Worm (Caenorhabditis elegans) whole organism, mixed stage, embryonic: Measurements from ENCODE around the gene nlp-71.

ENCODE experiments used
- M03D4.4 ChIP-seq: sonication (generic microtip); optimal IDR thresholded peaks from 2 replicates; lab custom pipeline; 2017; ENCODE audit warnings: mild to moderate bottlenecking, missing genetic modification characterization, missing compliant biosample characterization
- bed-3 ChIP-seq: fragments of 200-800 bp; sonication (Bioruptor generic); optimal IDR thresholded peaks from 3 replicates; lab custom pipeline; 2018; ENCODE audit warnings: mild to moderate bottlenecking, missing genetic modification characterization, moderate library complexity, missing compliant biosample characterization
- blmp-1 ChIP-seq: fragments of 150-350 bp; optimal IDR thresholded peaks from 2 replicates; lab custom pipeline; 2014; ENCODE audit warnings: missing biosample characterization, missing genetic modification characterization
- ceh-39 ChIP-seq: fragments of 150-350 bp; optimal IDR thresholded peaks from 2 replicates; lab custom pipeline; 2014; ENCODE audit warnings: missing biosample characterization, missing genetic modification characterization
- ceh-83 ChIP-seq: fragments of 200-800 bp; sonication (Bioruptor generic); optimal IDR thresholded peaks from 2 replicates; lab custom pipeline; 2018; ENCODE audit warnings: mild to moderate bottlenecking, missing genetic modification characterization, missing compliant biosample characterization
- ces-1 ChIP-seq: fragments of 150-350 bp; optimal IDR thresholded peaks from 2 replicates; lab custom pipeline; 2014; ENCODE audit warnings: missing biosample characterization, missing genetic modification reagents, missing genetic modification characterization
- cnd-1 ChIP-seq: fragments of 200-800 bp; sonication (Bioruptor generic); optimal IDR thresholded peaks from 2 replicates; lab custom pipeline; 2018; ENCODE audit warnings: mild to moderate bottlenecking, missing genetic modification characterization, missing compliant biosample characterization
- drap-1 ChIP-seq: fragments of 200-800 bp; sonication (Bioruptor generic); optimal IDR thresholded peaks from 3 replicates; lab custom pipeline; 2018; ENCODE audit warnings: mild to moderate bottlenecking, missing genetic modification characterization, missing compliant biosample characterization
- elt-1 ChIP-seq: sonication (generic microtip); optimal IDR thresholded peaks from 2 replicates; lab custom pipeline; 2017; ENCODE audit warnings: missing genetic modification characterization, mild to moderate bottlenecking, missing compliant biosample characterization, antibody characterized with exemption, moderate library complexity, borderline replicate concordance; ENCODE audit not compliant: insufficient read depth
- elt-3 ChIP-seq: fragments of 150-350 bp; optimal IDR thresholded peaks from 2 replicates; lab custom pipeline; 2014; ENCODE audit warnings: missing biosample characterization, missing genetic modification characterization
- ham-2 ChIP-seq: fragments of 200-800 bp; sonication (Bioruptor generic); optimal IDR thresholded peaks from 2 replicates; lab custom pipeline; 2018; ENCODE audit warnings: mild to moderate bottlenecking, missing genetic modification characterization, missing compliant biosample characterization
- hlh-1 ChIP-seq: fragments of 150-350 bp; optimal IDR thresholded peaks from 2 replicates; lab custom pipeline; 2014; ENCODE audit warnings: missing biosample characterization, missing genetic modification reagents, missing genetic modification characterization
- lin-13 ChIP-seq: fragments of 150-350 bp; optimal IDR thresholded peaks from 2 replicates; lab custom pipeline; 2014; ENCODE audit warnings: missing biosample characterization, missing genetic modification characterization
- lin-32 ChIP-seq: fragments of 200-800 bp; sonication (Bioruptor generic); optimal IDR thresholded peaks from 2 replicates; lab custom pipeline; 2018; ENCODE audit warnings: mild to moderate bottlenecking, missing genetic modification characterization, missing compliant biosample characterization
- lsy-2 ChIP-seq: fragments of 150-350 bp; optimal IDR thresholded peaks from 2 replicates; lab custom pipeline; 2014; ENCODE audit warnings: missing biosample characterization, missing genetic modification characterization
- mab-5 ChIP-seq: fragments of 150-350 bp; optimal IDR thresholded peaks from 2 replicates; lab custom pipeline; 2014; ENCODE audit warnings: missing biosample characterization, missing genetic modification characterization
- mep-1 ChIP-seq: fragments of 150-350 bp; optimal IDR thresholded peaks from 2 replicates; lab custom pipeline; 2017; ENCODE audit warnings: missing biosample characterization, missing genetic modification reagents, missing genetic modification characterization, inconsistent platforms
- mls-2 ChIP-seq: sonication (generic microtip); optimal IDR thresholded peaks from 2 replicates; lab custom pipeline; 2016; ENCODE audit warnings: mild to moderate bottlenecking, missing genetic modification characterization, moderate library complexity, missing compliant biosample characterization
- nhr-12 ChIP-seq: fragments of 150-350 bp; optimal IDR thresholded peaks from 2 replicates; lab custom pipeline; 2014; ENCODE audit warnings: missing biosample characterization, missing genetic modification characterization
- nhr-2 ChIP-seq: fragments of 150-350 bp; optimal IDR thresholded peaks from 2 replicates; lab custom pipeline; 2014; ENCODE audit warnings: missing biosample characterization, missing genetic modification characterization
- nhr-237 ChIP-seq: fragments of 150-350 bp; optimal IDR thresholded peaks from 2 replicates; lab custom pipeline; 2014; ENCODE audit warnings: missing biosample characterization, missing genetic modification characterization
- nhr-28 ChIP-seq: fragments of 150-350 bp; optimal IDR thresholded peaks from 2 replicates; lab custom pipeline; 2014; ENCODE audit warnings: missing biosample characterization, missing genetic modification characterization
- nhr-76 ChIP-seq: sonication (generic microtip); optimal IDR thresholded peaks from 2 replicates; lab custom pipeline; 2017; ENCODE audit warnings: missing biosample characterization, missing genetic modification characterization
- sem-2 ChIP-seq: fragments of 200-800 bp; sonication (Bioruptor generic); optimal IDR thresholded peaks from 2 replicates; lab custom pipeline; 2018; ENCODE audit warnings: mild to moderate bottlenecking, missing genetic modification characterization, missing compliant biosample characterization
- snpc-4 ChIP-seq: fragments of 150-350 bp; optimal IDR thresholded peaks from 2 replicates; lab custom pipeline; 2014; ENCODE audit warnings: missing biosample characterization, missing genetic modification characterization
- tbx-8 ChIP-seq: fragments of 200-800 bp; sonication (Bioruptor generic); optimal IDR thresholded peaks from 2 replicates; lab custom pipeline; 2018; ENCODE audit warnings: mild to moderate bottlenecking, missing genetic modification characterization, moderate library complexity, missing compliant biosample characterization
- unc-120 ChIP-seq: sonication (generic microtip); optimal IDR thresholded peaks from 2 replicates; lab custom pipeline; 2017; ENCODE audit warnings: missing genetic modification characterization, missing compliant biosample characterization; ENCODE audit not compliant: poor library complexity, severe bottlenecking
- unc-39 ChIP-seq: fragments of 150-350 bp; optimal IDR thresholded peaks from 2 replicates; lab custom pipeline; 2014; ENCODE audit warnings: missing biosample characterization, missing genetic modification characterization
- unc-62 ChIP-seq: fragments of 150-350 bp; optimal IDR thresholded peaks from 2 replicates; lab custom pipeline; 2014; ENCODE audit warnings: missing biosample characterization, missing genetic modification reagents, missing genetic modification characterization
- zip-8 ChIP-seq: fragments of 150-350 bp; optimal IDR thresholded peaks from 2 replicates; lab custom pipeline; 2014; ENCODE audit warnings: missing biosample characterization, missing genetic modification characterization
- ztf-11 ChIP-seq: fragments of 150-350 bp; optimal IDR thresholded peaks from 2 replicates; lab custom pipeline; 2014; ENCODE audit warnings: missing biosample characterization, missing genetic modification characterization

Gene nlp-71

ce11 chrIV:6427223-6427622, 13.8 kb upstream of the nlp-71 start:
- TF ChIP-seq nhr-28 (tag; lab: Kevin White, UChicago) (no peak), nhr-237 (tag; lab: Kevin White, UChicago) (no peak), ceh-39 (tag; lab: Kevin White, UChicago) (no peak), unc-39 (no peak), ces-1 (GFP tag; lab: Kevin White, UChicago) (no peak), tbx-8 (GFP tag; lab: Kevin White, UChicago) (no peak), zip-8 (tag; lab: Kevin White, UChicago) (no peak), mls-2 (tag; lab: Kevin White, UChicago) (no peak), elt-1 (tag; lab: Kevin White, UChicago) (no peak), M03D4.4 (no peak), mab-5 (tag; lab: Kevin White, UChicago) (no peak), nhr-76 (tag; lab: Kevin White, UChicago) (no peak), nhr-2 (tag; lab: Kevin White, UChicago) (no peak), elt-3 (tag; lab: Kevin White, UChicago) (no peak), drap-1 (GFP tag; lab: Kevin White, UChicago) (no peak), blmp-1 (tag; lab: Kevin White, UChicago) (no peak), snpc-4 (no peak), unc-62 (GFP tag; lab: Kevin White, UChicago) (no peak), mep-1 (tag; lab: Kevin White, UChicago) (no peak)

ce11 chrIV:6426089-6426715, 12.8 kb upstream of the nlp-71 start, which contains the start of gene acp-6:
TSS of gene acp-6 (minus strand) at chrIV:6426139.
- TF ChIP-seq nhr-28 (tag; lab: Kevin White, UChicago) = no peak
- TF ChIP-seq nhr-237 (tag; lab: Kevin White, UChicago) = no peak
- TF ChIP-seq lin-32 (GFP tag; lab: Kevin White, UChicago) = no peak
- TF ChIP-seq bed-3 = no peak
- TF ChIP-seq unc-39 = no peak
- TF ChIP-seq tbx-8 (GFP tag; lab: Kevin White, UChicago) = no peak
- TF ChIP-seq hlh-1 (tag; lab: Kevin White, UChicago) = no peak
- TF ChIP-seq nhr-76 (tag; lab: Kevin White, UChicago) = no peak

ce11 chrIV:6421183-6421635, 7.8 kb upstream of the nlp-71 start, which contains the start of gene puf-11:
TSS of gene puf-11 (plus strand) at chrIV:6421585.
- TF ChIP-seq nhr-76 (tag; lab: Kevin White, UChicago) = no peak
- TF ChIP-seq ceh-39 (tag; lab: Kevin White, UChicago) = no peak
- no peak for TF ChIP-seq cnd-1 (tag; lab: Kevin White, UChicago)
- TF ChIP-seq nhr-237 (tag; lab: Kevin White, UChicago) = no peak
- no peak for TF ChIP-seq unc-39
- no peak for TF ChIP-seq ceh-83 (GFP tag; lab: Kevin White, UChicago)
- TF ChIP-seq blmp-1 (tag; lab: Kevin White, UChicago) = no peak
- TF ChIP-seq ces-1 (GFP tag; lab: Kevin White, UChicago) = no peak
- TF ChIP-seq elt-1 (tag; lab: Kevin White, UChicago) = no peak
- TF ChIP-seq nhr-2 (tag; lab: Kevin White, UChicago) = no peak
- TF ChIP-seq nhr-12 (tag; lab: Kevin White, UChicago) = no peak
- TF ChIP-seq ham-2 = no peak
- no peak for TF ChIP-seq lin-13 (tag; lab: Kevin White, UChicago)
- no peak for TF ChIP-seq unc-62 (GFP tag; lab: Kevin White, UChicago)
- TF ChIP-seq bed-3 = no peak
- no peak for TF ChIP-seq mls-2 (tag; lab: Kevin White, UChicago)
- no peak for TF ChIP-seq unc-120 (tag; lab: Kevin White, UChicago)
- TF ChIP-seq, all 35 proteins: peak for 0

DNA sequence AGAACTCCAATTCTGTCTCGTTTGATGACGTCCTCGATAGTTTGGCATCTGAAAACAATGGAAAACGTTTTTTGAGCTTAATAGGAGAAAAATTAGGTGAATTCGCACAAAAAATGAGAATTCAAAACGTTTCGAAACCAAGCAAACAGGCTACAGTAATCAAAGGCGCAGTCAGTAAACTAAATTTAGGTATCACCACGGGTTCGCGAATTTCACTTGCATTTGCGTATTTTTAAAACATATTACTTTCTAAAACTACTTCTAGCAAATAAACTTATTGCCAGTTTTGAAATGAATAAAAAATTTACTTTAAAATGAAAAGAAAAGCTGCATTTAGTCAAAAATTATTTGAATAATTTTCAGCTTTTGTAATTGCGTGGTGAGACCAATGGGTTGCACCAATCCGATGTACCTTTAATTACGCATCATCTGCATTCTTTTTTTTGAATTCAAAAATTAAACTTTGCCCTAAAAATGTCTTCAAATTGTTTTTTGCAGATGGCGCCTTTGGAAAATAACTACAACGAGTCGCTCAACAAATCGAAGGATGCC, 5.7 kb upstream of the nlp-71 start, which contains the start of the genes Y73B6BL.23 and htp-2:
TSS of gene Y73B6BL.23 (minus strand) at position 51 of the 552 bp plus-strand sequence.
TSS of gene htp-2 (plus strand) at position 492 of the 552 bp plus-strand sequence.
- TF ChIP-seq mls-2 (tag; lab: Kevin White, UChicago) (no peak), ceh-39 (tag; lab: Kevin White, UChicago) (no peak), nhr-76 (tag; lab: Kevin White, UChicago) (no peak), lin-32 (GFP tag; lab: Kevin White, UChicago) (no peak), ces-1 (GFP tag; lab: Kevin White, UChicago) (no peak), nhr-28 (tag; lab: Kevin White, UChicago) (no peak), lsy-2 (tag; lab: Kevin White, UChicago) (no peak), cnd-1 (tag; lab: Kevin White, UChicago) (no peak), unc-62 (GFP tag; lab: Kevin White, UChicago) (no peak), sem-2 (GFP tag; lab: Kevin White, UChicago) (no peak), ztf-11 (no peak)
